Worm (Caenorhabditis elegans): Measurements from ENCODE around the gene sedl-1.
A peak's percentile ranks its signal among the peaks of the same experiment; 100 is the strongest.

The sedl-1 gene

ce11 chrX:1486135-1486648 is 46.1 kb upstream of the sedl-1 start, which contains the start of the genes D1005.10 and dhs-25 (continued):
- TF ChIP-seq mdl-1 (tag; optimal IDR thresholded peaks at IDR 0.05) (peak in 1 of 2 experiments; percentile 90), efl-1 (optimal IDR thresholded peaks at IDR 0.05) (peak; percentile 52 to 54), efl-1 (GFP tag; optimal IDR thresholded peaks at IDR 0.05 in 1 of 2) (peak in 1 of 2 experiments; percentile 71), grh-1 (GFP tag; IDR thresholded peaks at IDR 0.05) (peak; percentile 56), elt-2 (tag; optimal IDR thresholded peaks at IDR 0.05) (peak; percentile 88), lin-14 (GFP tag; optimal IDR thresholded peaks at IDR 0.05) (peak; percentile 92), nhr-77 (tag; optimal IDR thresholded peaks at IDR 0.05) (peak; percentile 89), ets-5 (GFP tag; IDR thresholded peaks at IDR 0.05) (no peak), tlp-1 (tag; optimal IDR thresholded peaks at IDR 0.05) (no peak), dpl-1 (GFP tag; optimal IDR thresholded peaks at IDR 0.05) (peak in 2 of 3 experiments; percentile 26 to 51), nhr-11 (tag; optimal IDR thresholded peaks at IDR 0.05) (peak; percentile 44), unc-86 (tag; optimal IDR thresholded peaks at IDR 0.05) (no peak), aly-2 (tag; optimal IDR thresholded peaks at IDR 0.05) (no peak), nhr-237 (tag; optimal IDR thresholded peaks at IDR 0.05) (no peak), blmp-1 (tag; optimal IDR thresholded peaks at IDR 0.05) (peak; percentile 82), alr-1 (tag; optimal IDR thresholded peaks at IDR 0.05; ENCODE audit: borderline replicate concordance) (no peak), C16A3.4 (tag; optimal IDR thresholded peaks at IDR 0.05) (peak; percentile 67), ces-1 (GFP tag; optimal IDR thresholded peaks at IDR 0.05) (no peak), egl-27 (tag; optimal IDR thresholded peaks at IDR 0.05) (no peak), unc-30 (tag; optimal IDR thresholded peaks at IDR 0.05) (no peak), ceh-8 (GFP tag; optimal IDR thresholded peaks at IDR 0.05) (no peak), dsc-1 (tag; optimal IDR thresholded peaks at IDR 0.05) (peak; percentile 28), ztf-4 (tag; optimal IDR thresholded peaks at IDR 0.05) (peak; percentile 66), unc-98 (GFP tag; IDR thresholded peaks at IDR 0.05) (no peak), tbx-2 (tag; optimal IDR thresholded peaks at IDR 0.05) (peak; percentile 85), xbp-1 (tag; optimal IDR thresholded peaks at IDR 0.05) (peak; percentile 77), mab-9 (GFP tag; IDR thresholded peaks at IDR 0.05) (no peak), skn-1 (tag; optimal IDR thresholded peaks at IDR 0.05) (peak; percentile 80), pax-3 (tag; optimal IDR thresholded peaks at IDR 0.05) (no peak), jun-1 (tag; optimal IDR thresholded peaks at IDR 0.05) (peak; percentile 61), nhr-84 (tag; optimal IDR thresholded peaks at IDR 0.05) (no peak), mep-1 (tag; optimal IDR thresholded peaks at IDR 0.05) (peak; percentile 88), nhr-90 (tag; optimal IDR thresholded peaks at IDR 0.05; ENCODE audit: poor library complexity) (peak; percentile 87), unc-62 (GFP tag; optimal IDR thresholded peaks at IDR 0.05) (no peak), hlh-17 (GFP tag; optimal IDR thresholded peaks at IDR 0.05; ENCODE audit: borderline replicate concordance) (no peak), nhr-19 (GFP tag; conservative IDR thresholded peaks at IDR 0.05) (peak; percentile 85), lin-13 (GFP tag; optimal IDR thresholded peaks at IDR 0.05) (no peak), fkh-4 (tag; optimal IDR thresholded peaks at IDR 0.05; ENCODE audit: borderline replicate concordance) (no peak), elt-3 (tag; optimal IDR thresholded peaks at IDR 0.05) (peak in 2 of 6 experiments; percentile 67 to 82), zip-4 (GFP tag; optimal IDR thresholded peaks at IDR 0.05) (peak; percentile 31), irx-1 (tag; optimal IDR thresholded peaks at IDR 0.05) (peak; percentile 72), fos-1 (tag; optimal IDR thresholded peaks at IDR 0.05) (peak; percentile 61), nhr-71 (tag; optimal IDR thresholded peaks at IDR 0.05) (peak; percentile 95), ceh-82 (tag; optimal IDR thresholded peaks at IDR 0.05) (peak; percentile 37 to 66 (median 50)), nhr-20 (tag; optimal IDR thresholded peaks at IDR 0.05) (peak; percentile 96), unc-130 (tag; optimal IDR thresholded peaks at IDR 0.05) (peak; percentile 68), pag-3 (tag; optimal IDR thresholded peaks at IDR 0.05; ENCODE audit: borderline replicate concordance, insufficient read depth) (no peak), F16B12.6 (tag; optimal IDR thresholded peaks at IDR 0.05) (no peak)
